Fruit fly (Drosophila melanogaster): ENCODE data around the gene dati.

dm6 chr4:359759-360290 is 35.6 kb downstream of the dati start, which contains the start of gene Hcf:
- TF ChIP-seq CTCF (optimal IDR thresholded peaks at IDR 0.05) (no peak), CG8478 (optimal IDR thresholded peaks at IDR 0.05) (no peak)
